Worm (Caenorhabditis elegans) whole organism, early embryonic: Measurements from ENCODE around the gene pad-2.

Source experiments
- ama-1 ChIP-seq: fragments of 150-350 bp; optimal IDR thresholded peaks from 2 replicates; lab custom pipeline; 2014
- flt-1 ChIP-seq: fragments of 200-800 bp; sonication (Bioruptor generic); IDR thresholded peaks from 2 replicates; pipeline ENCODE4 v1.3.6; 2022; ENCODE audit warnings: missing genetic modification characterization, missing compliant biosample characterization

DNA sequence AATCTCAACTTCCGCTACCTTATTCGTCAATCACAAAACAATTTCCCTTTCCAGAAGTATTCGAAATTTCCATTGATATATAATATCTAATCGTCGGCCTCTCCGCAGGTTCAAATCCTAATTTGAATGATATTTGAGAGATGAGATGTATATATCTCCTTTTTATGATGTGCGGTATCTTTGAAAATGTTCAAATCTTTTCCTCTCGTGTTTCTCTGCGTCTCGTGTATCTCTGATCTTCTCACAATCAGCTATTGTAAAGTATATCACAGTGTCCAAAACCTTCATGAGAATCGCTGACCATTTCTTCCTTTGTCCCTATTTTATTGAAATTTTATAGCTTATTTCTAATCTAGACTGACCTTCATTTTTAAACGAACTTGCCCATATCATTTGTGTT, 10.9 kb downstream of the pad-2 start:
- no peak for TF ChIP-seq flt-1 (GFP tag; lab: Robert Waterston, UW)
- no peak for TF ChIP-seq ama-1 (lab: Kevin White, UChicago)
